Fruit fly (Drosophila melanogaster) whole organism: ENCODE results near the gene Obp83cd.

Source experiments
- CG8478 ChIP-seq: fragments of >200 bp; optimal IDR thresholded peaks from 2 replicates; lab custom pipeline; 2018; ENCODE audit warnings: inconsistent platforms
- EcR ChIP-seq, 2 experiments: fragments of >200 bp; optimal IDR thresholded peaks; 2 replicates each; lab custom pipeline; 2017; ENCODE audit warnings: missing biosample characterization in 2 of 2, missing genetic modification characterization in 2 of 2, missing genetic modification reagents in 2 of 2
- pan ChIP-seq: fragments of >200 bp; optimal IDR thresholded peaks from 2 replicates; lab custom pipeline; 2017
- usp ChIP-seq: fragments of >200 bp; optimal IDR thresholded peaks from 2 replicates; lab custom pipeline; 2017; ENCODE audit warnings: missing biosample characterization, missing genetic modification characterization, mixed read lengths

- no peak for TF ChIP-seq pan (lab: Kevin White, UChicago)
- no peak for TF ChIP-seq usp (GFP tag; lab: Kevin White, UChicago)
- no peak for TF ChIP-seq EcR (GFP tag; optimal IDR thresholded peaks at IDR 0.05; lab: Kevin White, UChicago)
- TF ChIP-seq CG8478 (lab: Kevin White, UChicago): no peak
These were observed 41.7 kb downstream of the Obp83cd start for dm6 chr3R:6149593-6149992.
